Fruit fly (Drosophila melanogaster) whole organism, adult: ENCODE results near the gene tra.

Experiments
- CG11617 ChIP-seq: fragments of 200-800 bp; sonication (Bioruptor generic); optimal IDR thresholded peaks from 2 replicates; lab custom pipeline; 2017; ENCODE audit warnings: mild to moderate bottlenecking, missing biosample characterization, missing genetic modification reagents, missing genetic modification characterization
- CG12768 ChIP-seq: fragments of 200-800 bp; sonication (Bioruptor generic); optimal IDR thresholded peaks from 2 replicates; lab custom pipeline; 2017; ENCODE audit warnings: missing biosample characterization, missing genetic modification characterization, mild to moderate bottlenecking, moderate library complexity, missing genetic modification reagents
- CG5204 ChIP-seq: fragments of 200-800 bp; sonication (Bioruptor generic); optimal IDR thresholded peaks from 2 replicates; lab custom pipeline; 2016; ENCODE audit warnings: missing biosample characterization, missing genetic modification characterization
- CG7045 ChIP-seq: fragments of 200-800 bp; sonication (Bioruptor generic); optimal IDR thresholded peaks from 2 replicates; lab custom pipeline; 2017; ENCODE audit warnings: missing biosample characterization, mild to moderate bottlenecking, missing genetic modification characterization
- CG7101 ChIP-seq: fragments of 200-800 bp; sonication (Bioruptor generic); optimal IDR thresholded peaks from 2 replicates; lab custom pipeline; 2018; ENCODE audit warnings: missing biosample characterization, mild to moderate bottlenecking, missing genetic modification characterization, moderate library complexity
- Hr96 ChIP-seq: fragments of 200-800 bp; sonication (Bioruptor generic); optimal IDR thresholded peaks from 2 replicates; lab custom pipeline; 2016; ENCODE audit warnings: missing biosample characterization, missing genetic modification characterization
- Mnt ChIP-seq: fragments of 200-800 bp; sonication (Bioruptor generic); optimal IDR thresholded peaks from 2 replicates; lab custom pipeline; 2016; ENCODE audit warnings: missing biosample characterization, mild to moderate bottlenecking, missing genetic modification characterization
- bab1 ChIP-seq: fragments of 200-800 bp; sonication (Bioruptor generic); optimal IDR thresholded peaks from 3 replicates; lab custom pipeline; 2019; ENCODE audit warnings: missing biosample characterization, mild to moderate bottlenecking, missing genetic modification characterization, moderate library complexity
- cnc ChIP-seq, 2 experiments: fragments of >200 bp; optimal IDR thresholded peaks; 2 replicates each; lab custom pipeline; 2017
- kay ChIP-seq: fragments of 200-800 bp; sonication (Bioruptor generic); peaks from one replicate; lab custom pipeline; 2016; ENCODE audit warnings: missing biosample characterization, missing genetic modification characterization, borderline replicate concordance
- ovo ChIP-seq: fragments of 200-800 bp; sonication (Bioruptor generic); optimal IDR thresholded peaks from 2 replicates; lab custom pipeline; 2016; ENCODE audit warnings: missing biosample characterization, missing genetic modification characterization
- pad ChIP-seq: fragments of 200-800 bp; sonication (Bioruptor generic); optimal IDR thresholded peaks from 3 replicates; lab custom pipeline; 2017; ENCODE audit warnings: missing biosample characterization, missing genetic modification characterization, mild to moderate bottlenecking, moderate library complexity, missing genetic modification reagents
- tj ChIP-seq: fragments of 200-800 bp; sonication (Bioruptor generic); optimal IDR thresholded peaks from 3 replicates; lab custom pipeline; 2017; ENCODE audit warnings: missing biosample characterization, mild to moderate bottlenecking, missing genetic modification characterization, moderate library complexity
- toe ChIP-seq: fragments of 200-800 bp; sonication (Bioruptor generic); optimal IDR thresholded peaks from 2 replicates; lab custom pipeline; 2016; ENCODE audit warnings: missing biosample characterization, missing genetic modification characterization

DNA sequence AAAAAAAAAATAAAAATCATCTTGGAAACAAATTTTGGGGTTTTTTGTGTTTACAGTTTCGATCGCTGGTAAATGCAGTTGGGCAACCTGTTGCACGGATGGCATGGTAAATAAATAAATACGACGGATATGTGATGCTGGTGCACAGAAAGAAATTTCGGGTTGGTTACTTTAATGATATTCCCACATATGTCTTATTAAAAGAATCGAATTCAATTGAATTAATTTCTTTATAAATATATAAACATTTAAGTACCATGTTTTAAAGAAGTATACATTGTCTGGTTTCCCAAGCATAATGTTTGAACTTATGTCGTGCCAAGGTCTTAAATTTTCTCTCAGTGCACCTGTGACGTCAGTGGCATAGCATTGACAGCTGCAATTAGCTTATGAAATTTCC is 23.4 kb downstream of the tra start:
- TF ChIP-seq CG5204 (GFP tag; lab: Kevin White, UChicago), result no peak
- TF ChIP-seq CG7045 (GFP tag; lab: Kevin White, UChicago), result no peak
- TF ChIP-seq bab1 (GFP tag; lab: Kevin White, UChicago), result no peak
- no peak for TF ChIP-seq cnc (optimal IDR thresholded peaks at IDR 0.05; lab: Kevin White, UChicago)
- TF ChIP-seq Hr96 (GFP tag; lab: Kevin White, UChicago), result no peak
- no peak for TF ChIP-seq CG7101 (tag; lab: Kevin White, UChicago)
- TF ChIP-seq CG12768, result no peak
- TF ChIP-seq toe (GFP tag; lab: Kevin White, UChicago), result no peak
- TF ChIP-seq ovo (GFP tag; lab: Kevin White, UChicago), result no peak
- no peak for TF ChIP-seq Mnt
- no peak for TF ChIP-seq kay (GFP tag; lab: Kevin White, UChicago)
- TF ChIP-seq CG11617 (GFP tag; lab: Kevin White, UChicago), result no peak
- no peak for TF ChIP-seq pad (GFP tag; lab: Kevin White, UChicago)
- TF ChIP-seq tj (GFP tag; lab: Kevin White, UChicago), result no peak
